Worm (Caenorhabditis elegans): ENCODE data around the gene tps-2.

ce11 chrII:14618764-14619163 lies 18.1 kb downstream of the tps-2 start:
- no peak for TF ChIP-seq ama-1 (optimal IDR thresholded peaks at IDR 0.05)
- no peak for TF ChIP-seq ama-1 (GFP tag; optimal IDR thresholded peaks at IDR 0.05)
- no peak for TF ChIP-seq nfya-1 (tag; optimal IDR thresholded peaks at IDR 0.05; ENCODE audit: borderline replicate concordance, insufficient read depth)
- no peak for TF ChIP-seq snpc-3.4 (tag; optimal IDR thresholded peaks at IDR 0.05)
- TF ChIP-seq mel-28 (tag; optimal IDR thresholded peaks at IDR 0.05; ENCODE audit: borderline replicate concordance) = no peak
- TF ChIP-seq dpff-1 (tag; optimal IDR thresholded peaks at IDR 0.05) = no peak
- TF ChIP-seq madf-6 (GFP tag; IDR thresholded peaks at IDR 0.05) = no peak
- TF ChIP-seq hmg-20 (GFP tag; IDR thresholded peaks at IDR 0.05) = no peak
- no peak for TF ChIP-seq dpl-1 (GFP tag; optimal IDR thresholded peaks at IDR 0.05)
- no peak for TF ChIP-seq nhr-27 (tag; optimal IDR thresholded peaks at IDR 0.05)
- TF ChIP-seq F52B5.7 (tag; optimal IDR thresholded peaks at IDR 0.05) = no peak
